Worm (Caenorhabditis elegans): ENCODE measurements around the gene W01B6.8.
A peak's percentile ranks its signal among the peaks of the same experiment; 100 is the strongest.

The W01B6.8 gene

ce11 chrIV:10084323-10084959 lies at the start of gene W01B6.8:
W01B6.8 (minus strand) TSS chrIV:10084373.
- no peak for TF ChIP-seq fkh-10 (GFP tag; optimal IDR thresholded peaks at IDR 0.05)
- TF ChIP-seq unc-62 (GFP tag; optimal IDR thresholded peaks at IDR 0.05 in 1 of 2): no peak
- TF ChIP-seq unc-62 (tag; optimal IDR thresholded peaks at IDR 0.05): no peak
- TF ChIP-seq mdl-1 (tag; optimal IDR thresholded peaks at IDR 0.05): no peak
- TF ChIP-seq egl-43 (GFP tag; IDR thresholded peaks at IDR 0.05): 0 out of 2 replicates have a peak, but pooled peaks have one; percentile 19
- TF ChIP-seq pha-4 (GFP tag; IDR thresholded peaks at IDR 0.05): peak; percentile 67; the same call in 1 of the 2 replicates
- no peak for TF ChIP-seq pha-4 (tag; optimal IDR thresholded peaks at IDR 0.05)
- peak; percentile 99 for TF ChIP-seq set-16 (GFP tag; IDR thresholded peaks at IDR 0.05)

ce11 chrIV:10129957-10130356 lies 45.8 kb upstream of the W01B6.8 start, which contains the start of gene glt-3:
glt-3 (plus strand) TSS chrIV:10130257.
- TF ChIP-seq daf-12 (tag; optimal IDR thresholded peaks at IDR 0.05): no peak
- TF ChIP-seq rbr-2 (tag; optimal IDR thresholded peaks at IDR 0.05): no peak
- TF ChIP-seq dmd-9 (GFP tag; IDR thresholded peaks at IDR 0.05): no peak
- no peak for TF ChIP-seq gei-8 (GFP tag; optimal IDR thresholded peaks at IDR 0.05)
- no peak for TF ChIP-seq lin-38 (GFP tag; IDR thresholded peaks at IDR 0.05)
- no peak for TF ChIP-seq lsy-2 (tag; optimal IDR thresholded peaks at IDR 0.05)
- no peak for TF ChIP-seq ceh-44 (GFP tag; IDR thresholded peaks at IDR 0.05)
- no peak for TF ChIP-seq zfp-2 (tag; optimal IDR thresholded peaks at IDR 0.05)
- TF ChIP-seq mxl-3 (GFP tag; optimal IDR thresholded peaks at IDR 0.05): no peak
- TF ChIP-seq R02D3.7 (tag; optimal IDR thresholded peaks at IDR 0.05): no peak

- TF ChIP-seq ceh-28 (tag; optimal IDR thresholded peaks at IDR 0.05) (no peak), duxl-1 (tag; optimal IDR thresholded peaks at IDR 0.05; ENCODE audit: poor library complexity) (no peak), mes-2 (tag; optimal IDR thresholded peaks at IDR 0.05; ENCODE audit: poor library complexity, severe bottlenecking) (no peak), dmd-6 (GFP tag; IDR thresholded peaks at IDR 0.05) (no peak), lim-7 (GFP tag; IDR thresholded peaks at IDR 0.05) (no peak), mep-1 (tag; optimal IDR thresholded peaks at IDR 0.05) (no peak), pqm-1 (tag; optimal IDR thresholded peaks at IDR 0.05) (no peak), D1046.2 (GFP tag; IDR thresholded peaks at IDR 0.05) (no peak), lir-3 (tag; optimal IDR thresholded peaks at IDR 0.05) (no peak), dpl-1 (GFP tag; optimal IDR thresholded peaks at IDR 0.05) (peak; percentile 90), aha-1 (tag) (peak; percentile 98), ztf-7 (tag; optimal IDR thresholded peaks at IDR 0.05) (no peak), hif-1 (tag; optimal IDR thresholded peaks at IDR 0.05) (no peak), ceh-62 (tag; optimal IDR thresholded peaks at IDR 0.05) (no peak), Y48G9A.11 (GFP tag; IDR thresholded peaks at IDR 0.05) (no peak), F44E2.7 (GFP tag; IDR thresholded peaks at IDR 0.05) (no peak), gei-8 (GFP tag; optimal IDR thresholded peaks at IDR 0.05) (no peak), skn-1 (tag; optimal IDR thresholded peaks at IDR 0.05) (no peak), spr-3 (GFP tag; optimal IDR thresholded peaks at IDR 0.05) (no peak), unc-130 (GFP tag; optimal IDR thresholded peaks at IDR 0.05) (peak; percentile 32), arid-1 (GFP tag; conservative IDR thresholded peaks at IDR 0.05) (no peak), ZK546.5 (tag; optimal IDR thresholded peaks at IDR 0.05) (peak in 1 of 2 experiments; percentile 85), mdt-29 (GFP tag; IDR thresholded peaks at IDR 0.05) (no peak), dmd-9 (GFP tag; IDR thresholded peaks at IDR 0.05) (no peak), nhr-11 (tag; optimal IDR thresholded peaks at IDR 0.05) (peak; percentile 60), lin-13 (GFP tag; optimal IDR thresholded peaks at IDR 0.05) (peak; percentile 55), attf-4 (tag; optimal IDR thresholded peaks at IDR 0.05) (no peak), mdl-1 (tag; optimal IDR thresholded peaks at IDR 0.05) (peak in 1 of 2 experiments; percentile 8), spr-1 (tag; optimal IDR thresholded peaks at IDR 0.05) (no peak), tag-97 (GFP tag; IDR thresholded peaks at IDR 0.05) (no peak), F26F4.8 (GFP tag; conservative IDR thresholded peaks at IDR 0.05) (no peak), Y75B8A.6 (GFP tag; IDR thresholded peaks at IDR 0.05) (no peak), Y5F2A.4 (GFP tag; optimal IDR thresholded peaks at IDR 0.05) (no peak)
These were observed 44.8 kb upstream of the W01B6.8 start, which contains the start of the genes gtbp-1 and K08F4.3 for ce11 chrIV:10128906-10129386. gtbp-1 (minus strand) TSS chrIV:10128956. K08F4.3 (plus strand) TSS chrIV:10129257.
